Fruit fly (Drosophila melanogaster) whole organism, embryonic: Measurements from ENCODE around the gene HERC2.

ENCODE experiments used
- Atf6 ChIP-seq: fragments of 200-800 bp; sonication (Bioruptor generic); IDR thresholded peaks from 2 replicates; pipeline ENCODE4 v1.3.6; 2022; ENCODE audit warnings: missing biosample characterization, missing genetic modification characterization
- CG12391 ChIP-seq: fragments of 200-800 bp; sonication (Bioruptor generic); optimal IDR thresholded peaks from 3 replicates; lab custom pipeline; 2018; ENCODE audit warnings: missing biosample characterization, mild to moderate bottlenecking, missing genetic modification characterization, moderate library complexity
- CG14014 ChIP-seq: fragments of 200-800 bp; sonication (Bioruptor generic); IDR thresholded peaks from 2 replicates; pipeline ENCODE4 v1.3.6; 2022; ENCODE audit warnings: missing biosample characterization, missing genetic modification characterization
- CG14667 ChIP-seq: fragments of 200-800 bp; sonication (Bioruptor generic); IDR thresholded peaks from 2 replicates; pipeline ENCODE4 v1.3.6; 2022; ENCODE audit warnings: missing biosample characterization, missing genetic modification characterization
- CG15269 ChIP-seq: fragments of 200-800 bp; sonication (Bioruptor generic); optimal IDR thresholded peaks from 2 replicates; lab custom pipeline; 2018; ENCODE audit warnings: missing biosample characterization, mild to moderate bottlenecking, missing genetic modification characterization, moderate library complexity
- CG16815 ChIP-seq: fragments of 200-800 bp; sonication (Bioruptor generic); optimal IDR thresholded peaks from 3 replicates; lab custom pipeline; 2017; ENCODE audit warnings: missing biosample characterization, mild to moderate bottlenecking, missing genetic modification characterization
- CG17328 ChIP-seq: fragments of 200-800 bp; sonication (Bioruptor generic); IDR thresholded peaks from 2 replicates; pipeline ENCODE4 v1.3.6; 2022; ENCODE audit warnings: missing biosample characterization, missing genetic modification characterization
- CG17802 ChIP-seq: fragments of 200-800 bp; sonication (Bioruptor generic); optimal IDR thresholded peaks from 2 replicates; lab custom pipeline; 2018; ENCODE audit warnings: missing biosample characterization, mild to moderate bottlenecking, missing genetic modification characterization, moderate library complexity
- CG1832 ChIP-seq: fragments of 200-800 bp; sonication (Bioruptor generic); optimal IDR thresholded peaks from 2 replicates; lab custom pipeline; 2017; ENCODE audit warnings: missing biosample characterization, mild to moderate bottlenecking, missing genetic modification characterization, inconsistent platforms
- CG2199 ChIP-seq: fragments of 200-800 bp; sonication (Bioruptor generic); IDR thresholded peaks from 3 replicates; pipeline ENCODE4 v1.3.6; 2022; ENCODE audit warnings: missing biosample characterization, missing genetic modification characterization
- CG2889 ChIP-seq: fragments of 200-800 bp; sonication (Bioruptor generic); IDR thresholded peaks from 3 replicates; pipeline ENCODE4 v1.3.6; 2022; ENCODE audit warnings: missing biosample characterization, missing genetic modification characterization
- CG31224 ChIP-seq: fragments of 200-800 bp; sonication (Bioruptor generic); IDR thresholded peaks from 2 replicates; pipeline ENCODE4 v1.3.6; 2022; ENCODE audit warnings: missing biosample characterization, missing genetic modification characterization
- CG4854 ChIP-seq: fragments of 200-800 bp; sonication (Bioruptor generic); optimal IDR thresholded peaks from 2 replicates; lab custom pipeline; 2016; ENCODE audit warnings: missing biosample characterization, missing genetic modification characterization, inconsistent platforms
- CG6791 ChIP-seq: fragments of 200-800 bp; sonication (Bioruptor generic); IDR thresholded peaks from 3 replicates; pipeline ENCODE4 v1.3.6; 2022; ENCODE audit warnings: missing biosample characterization, missing genetic modification characterization; ENCODE audit not compliant: partially characterized antibody
- CG6813 ChIP-seq: fragments of 200-800 bp; sonication (Bioruptor generic); optimal IDR thresholded peaks from 2 replicates; lab custom pipeline; 2017; ENCODE audit warnings: missing biosample characterization, missing genetic modification characterization, mild to moderate bottlenecking, moderate library complexity, missing genetic modification reagents
- CG9437 ChIP-seq: fragments of 200-800 bp; sonication (Bioruptor generic); optimal IDR thresholded peaks from 2 replicates; lab custom pipeline; 2018; ENCODE audit warnings: missing biosample characterization, mild to moderate bottlenecking, missing genetic modification characterization
- CkIIα-i1 ChIP-seq: fragments of 200-800 bp; sonication (Bioruptor generic); IDR thresholded peaks from 2 replicates; pipeline ENCODE4 v1.3.6; 2022; ENCODE audit warnings: missing biosample characterization, missing genetic modification characterization
- D19A ChIP-seq: fragments of 200-800 bp; optimal IDR thresholded peaks from 3 replicates; lab custom pipeline; 2019; ENCODE audit warnings: missing biosample characterization, mild to moderate bottlenecking, missing genetic modification characterization, moderate library complexity
- Dbx ChIP-seq: fragments of 200-800 bp; sonication (Bioruptor generic); IDR thresholded peaks from 3 replicates; pipeline ENCODE4 v1.3.6; 2022; ENCODE audit warnings: missing biosample characterization, missing genetic modification characterization
- Dip2 ChIP-seq: fragments of 200-800 bp; sonication (Bioruptor generic); IDR thresholded peaks from 2 replicates; pipeline ENCODE4 v1.3.6; 2022; ENCODE audit warnings: missing biosample characterization, missing genetic modification characterization
- Dll ChIP-seq: fragments of 200-800 bp; sonication (Bioruptor generic); IDR thresholded peaks from 4 replicates; pipeline ENCODE4 v1.3.6; 2022; ENCODE audit warnings: missing biosample characterization, missing genetic modification characterization; ENCODE audit not compliant: partially characterized antibody
- Dref ChIP-seq: fragments of 200-800 bp; sonication (Bioruptor generic); IDR thresholded peaks from 2 replicates; pipeline ENCODE4 v1.3.6; 2022; ENCODE audit warnings: missing biosample characterization, missing genetic modification characterization
- E2f2 ChIP-seq: fragments of 200-800 bp; sonication (Bioruptor generic); IDR thresholded peaks from 2 replicates; pipeline ENCODE4 v1.3.6; 2022; ENCODE audit warnings: missing biosample characterization, missing genetic modification characterization
- Fer2 ChIP-seq: fragments of 200-800 bp; sonication (Bioruptor generic); optimal IDR thresholded peaks from 2 replicates; lab custom pipeline; 2018; ENCODE audit warnings: missing biosample characterization, mild to moderate bottlenecking, missing genetic modification characterization, moderate library complexity
- Gsc ChIP-seq: fragments of 200-800 bp; sonication (Bioruptor generic); IDR thresholded peaks from 2 replicates; pipeline ENCODE4 v1.3.6; 2022; ENCODE audit warnings: missing biosample characterization, missing genetic modification characterization
- Hmr ChIP-seq: fragments of 200-800 bp; sonication (Bioruptor generic); optimal IDR thresholded peaks from 3 replicates; lab custom pipeline; 2017; ENCODE audit warnings: mild to moderate bottlenecking, missing biosample characterization, missing genetic modification reagents, missing genetic modification characterization
- Hmx ChIP-seq: fragments of 200-800 bp; sonication (Bioruptor generic); optimal IDR thresholded peaks from 2 replicates; lab custom pipeline; 2016; ENCODE audit warnings: missing biosample characterization, missing genetic modification characterization
- Hr78 ChIP-seq, 2 experiments: fragments of 200-800 bp in 1 of 2; fragments of >200 bp in 1 of 2; sonication (Bioruptor generic) in 1 of 2; optimal IDR thresholded peaks; 2 replicates each; lab custom pipeline; 2017 to 2019; ENCODE audit warnings: missing biosample characterization in 2 of 2, missing genetic modification characterization in 2 of 2, mild to moderate bottlenecking in 1 of 2, moderate library complexity in 1 of 2
- Max ChIP-seq: fragments of 200-800 bp; sonication (Bioruptor generic); optimal IDR thresholded peaks from 2 replicates; lab custom pipeline; 2016; ENCODE audit warnings: missing biosample characterization, mild to moderate bottlenecking, missing genetic modification characterization
- Pdp1 ChIP-seq, 2 experiments: fragments of 200-800 bp; sonication (Bioruptor generic); optimal IDR thresholded peaks; 3 replicates each; lab custom pipeline; 2016; ENCODE audit warnings: missing biosample characterization in 2 of 2, missing genetic modification characterization in 2 of 2, mild to moderate bottlenecking in 1 of 2, moderate library complexity in 1 of 2
- Rfx ChIP-seq: fragments of 200-800 bp; sonication (Bioruptor generic); IDR thresholded peaks from 2 replicates; pipeline ENCODE4 v1.3.6; 2022; ENCODE audit warnings: missing biosample characterization, missing genetic modification characterization
- Scr ChIP-seq: fragments of 200-800 bp; sonication (Bioruptor generic); IDR thresholded peaks from 2 replicates; pipeline ENCODE4 v1.3.6; 2022; ENCODE audit warnings: missing biosample characterization, missing genetic modification characterization; ENCODE audit not compliant: partially characterized antibody
- emc ChIP-seq: fragments of 200-800 bp; sonication (Bioruptor generic); optimal IDR thresholded peaks from 2 replicates; lab custom pipeline; 2016; ENCODE audit warnings: missing biosample characterization, missing genetic modification characterization
- ems ChIP-seq: fragments of 200-800 bp; sonication (Bioruptor generic); optimal IDR thresholded peaks from 3 replicates; lab custom pipeline; 2016; ENCODE audit warnings: missing biosample characterization, missing genetic modification characterization
- eve ChIP-seq, 2 experiments: fragments of >200 bp; optimal IDR thresholded peaks; 2 replicates each; lab custom pipeline; 2017; ENCODE audit warnings: missing biosample characterization in 2 of 2, missing genetic modification characterization in 2 of 2
- fu2 ChIP-seq: fragments of 200-800 bp; sonication (Bioruptor generic); optimal IDR thresholded peaks from 2 replicates; lab custom pipeline; 2016; ENCODE audit warnings: missing biosample characterization, missing genetic modification characterization
- hbn ChIP-seq: fragments of 200-800 bp; sonication (Bioruptor generic); IDR thresholded peaks from 2 replicates; pipeline ENCODE4 v1.3.6; 2022; ENCODE audit warnings: missing biosample characterization, missing genetic modification characterization; ENCODE audit not compliant: partially characterized antibody
- ind ChIP-seq: fragments of 200-800 bp; sonication (Bioruptor generic); optimal IDR thresholded peaks from 3 replicates; lab custom pipeline; 2016; ENCODE audit warnings: missing biosample characterization, missing genetic modification characterization
- nerfin-1 ChIP-seq: fragments of 200-800 bp; sonication (Bioruptor generic); optimal IDR thresholded peaks from 3 replicates; lab custom pipeline; 2019; ENCODE audit warnings: missing biosample characterization, mild to moderate bottlenecking, missing genetic modification characterization, moderate library complexity
- nom ChIP-seq: fragments of 200-800 bp; sonication (Bioruptor generic); optimal IDR thresholded peaks from 2 replicates; lab custom pipeline; 2017; ENCODE audit warnings: missing biosample characterization, missing genetic modification characterization, mild to moderate bottlenecking, moderate library complexity, missing genetic modification reagents
- oc ChIP-seq: fragments of 200-800 bp; sonication (Bioruptor generic); optimal IDR thresholded peaks from 2 replicates; lab custom pipeline; 2018; ENCODE audit warnings: missing biosample characterization, mild to moderate bottlenecking, missing genetic modification characterization, moderate library complexity
- peb ChIP-seq: fragments of 200-800 bp; sonication (Bioruptor generic); IDR thresholded peaks from 2 replicates; pipeline ENCODE4 v1.3.6; 2022; ENCODE audit warnings: missing biosample characterization, missing genetic modification characterization
- pita ChIP-seq: fragments of 200-800 bp; sonication (Bioruptor generic); optimal IDR thresholded peaks from 2 replicates; lab custom pipeline; 2017; ENCODE audit warnings: missing biosample characterization, mild to moderate bottlenecking, missing genetic modification characterization
- pzg ChIP-seq: fragments of 200-800 bp; sonication (Bioruptor generic); optimal IDR thresholded peaks from 3 replicates; lab custom pipeline; 2018; ENCODE audit warnings: missing biosample characterization, mild to moderate bottlenecking, missing genetic modification characterization, moderate library complexity
- scrt ChIP-seq: fragments of 200-800 bp; sonication (Bioruptor generic); optimal IDR thresholded peaks from 2 replicates; lab custom pipeline; 2018; ENCODE audit warnings: missing biosample characterization, mild to moderate bottlenecking, missing genetic modification characterization, moderate library complexity
- sr ChIP-seq: fragments of 200-800 bp; sonication (Bioruptor generic); IDR thresholded peaks from 3 replicates; pipeline ENCODE4 v1.3.6; 2022; ENCODE audit warnings: missing biosample characterization, missing genetic modification characterization
- tap ChIP-seq: fragments of 200-800 bp; optimal IDR thresholded peaks from 3 replicates; lab custom pipeline; 2019; ENCODE audit warnings: missing biosample characterization, mild to moderate bottlenecking, missing genetic modification characterization, moderate library complexity
- tgo ChIP-seq: fragments of 200-800 bp; sonication (Bioruptor generic); IDR thresholded peaks from 3 replicates; pipeline ENCODE4 v1.3.6; 2022; ENCODE audit warnings: missing biosample characterization, missing genetic modification characterization
- tio ChIP-seq: fragments of 200-800 bp; sonication (Bioruptor generic); optimal IDR thresholded peaks from 2 replicates; lab custom pipeline; 2017; ENCODE audit warnings: missing biosample characterization, missing genetic modification characterization, inconsistent platforms
- trh ChIP-seq: fragments of 200-800 bp; sonication (Bioruptor generic); optimal IDR thresholded peaks from 2 replicates; lab custom pipeline; 2016; ENCODE audit warnings: missing biosample characterization, missing genetic modification characterization
- tx ChIP-seq: fragments of 200-800 bp; sonication (Bioruptor generic); optimal IDR thresholded peaks from 2 replicates; lab custom pipeline; 2016; ENCODE audit warnings: missing biosample characterization, missing genetic modification characterization

HERC2 gene

DNA sequence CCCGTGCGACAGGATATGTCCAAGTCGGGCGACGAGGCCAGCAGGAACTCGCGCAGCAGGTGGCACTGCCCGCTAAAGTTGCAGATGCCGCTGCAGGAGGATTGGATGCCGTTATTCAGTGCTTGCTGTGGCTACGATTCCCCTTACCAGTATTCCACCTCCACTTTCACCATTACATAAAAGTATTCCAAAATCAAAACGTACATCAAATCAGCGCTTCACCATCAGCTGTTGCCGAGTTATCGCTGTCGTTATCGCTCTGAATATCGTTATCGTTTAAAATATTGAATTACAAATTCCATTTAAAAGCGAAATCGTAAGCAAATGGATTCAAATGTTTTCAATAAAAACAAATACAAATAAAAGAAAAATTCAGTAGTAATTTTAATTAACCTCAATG is 32.6 kb downstream of the HERC2 start, which contains the start of gene CG15456 (continued):
- TF ChIP-seq Pdp1 (GFP tag; optimal IDR thresholded peaks at IDR 0.05; lab: Kevin White, UChicago) (peak in 1 of 2 experiments; percentile 97), nerfin-1 (no peak), CG6791 (peak; percentile 52; the same call in 1 of the 3 replicates), ems (no peak), fu2 (GFP tag; lab: Kevin White, UChicago) (no peak), hbn (peak; percentile 24; the same call in 1 of the 2 replicates), eve (GFP tag; optimal IDR thresholded peaks at IDR 0.05; lab: Kevin White, UChicago) (no peak), oc (no peak), ind (GFP tag; lab: Kevin White, UChicago) (no peak), D19A (no peak), tgo (GFP tag; lab: Robert Waterston, UW) (no peak), trh (GFP tag; lab: Kevin White, UChicago) (no peak), Hr78 (GFP tag; optimal IDR thresholded peaks at IDR 0.05; lab: Kevin White, UChicago) (no peak), Hmr (GFP tag; lab: Kevin White, UChicago) (no peak), CG31224 (GFP tag; lab: Robert Waterston, UW) (no peak), peb (GFP tag; lab: Robert Waterston, UW) (no peak), CG4854 (no peak), CG16815 (GFP tag; lab: Kevin White, UChicago) (no peak), emc (GFP tag; lab: Kevin White, UChicago) (no peak), CG9437 (GFP tag; lab: Kevin White, UChicago) (no peak), Scr (GFP tag; lab: Robert Waterston, UW) (peak; percentile 48), pita (no peak), Rfx (GFP tag; lab: Robert Waterston, UW) (no peak), CG17802 (tag; lab: Kevin White, UChicago) (no peak), Dip2 (no peak), CkIIα-i1 (GFP tag; lab: Robert Waterston, UW) (no peak), CG17328 (GFP tag; lab: Robert Waterston, UW) (no peak), CG12391 (tag; lab: Kevin White, UChicago) (no peak), Dll (GFP tag; lab: Robert Waterston, UW) (peak; percentile 56; the same call in 3 of the 4 replicates), CG14667 (GFP tag; lab: Robert Waterston, UW) (no peak), Atf6 (GFP tag; lab: Robert Waterston, UW) (no peak), CG14014 (GFP tag; lab: Robert Waterston, UW) (no peak), tap (tag; lab: Kevin White, UChicago) (no peak), CG2199 (GFP tag; lab: Robert Waterston, UW) (no peak), scrt (GFP tag; lab: Kevin White, UChicago) (no peak), Max (GFP tag; lab: Kevin White, UChicago) (no peak), Hmx (GFP tag; lab: Kevin White, UChicago) (no peak), CG2889 (no peak), CG1832 (GFP tag; lab: Kevin White, UChicago) (no peak), nom (GFP tag; lab: Kevin White, UChicago) (no peak), Fer2 (tag; lab: Kevin White, UChicago) (no peak), E2f2 (GFP tag; lab: Robert Waterston, UW) (peak; percentile 90), CG6813 (no peak), tio (GFP tag; lab: Kevin White, UChicago) (no peak), Dref (GFP tag; lab: Robert Waterston, UW) (peak; percentile 59), CG15269 (tag; lab: Kevin White, UChicago) (no peak), pzg (GFP tag; lab: Kevin White, UChicago) (peak; percentile 15), sr (GFP tag; lab: Robert Waterston, UW) (no peak), Dbx (GFP tag; lab: Robert Waterston, UW) (no peak), Gsc (GFP tag; lab: Robert Waterston, UW) (no peak), tx (no peak)
